Worm (Caenorhabditis elegans): ENCODE data around the gene lgc-9.
"Not testable (repeated sequence)": the region's sequence is repeated elsewhere in the genome, so short reads cannot be mapped to it uniquely, and the experiment has no call there.

- not testable (repeated sequence) for TF ChIP-seq let-526 (GFP tag; IDR thresholded peaks at IDR 0.05); mcd-1 (GFP tag; IDR thresholded peaks at IDR 0.05); bed-1 (GFP tag; IDR thresholded peaks at IDR 0.05); unc-62 (GFP tag; optimal IDR thresholded peaks at IDR 0.05); F39B2.1 (GFP tag; IDR thresholded peaks at IDR 0.05)
Observed at ce11 chrIV:3433387-3433786, 17.9 kb downstream of the lgc-9 start, which contains the start of gene C04C3.7.

Data from whole organism, young adult.